Fruit fly (Drosophila melanogaster) whole organism, prepupa: ENCODE data around the gene CG34426.

Experiments used
- Blimp-1 ChIP-seq: fragments of 200-800 bp; sonication (Bioruptor generic); optimal IDR thresholded peaks from 3 replicates; lab custom pipeline; 2017; ENCODE audit warnings: missing biosample characterization, missing genetic modification characterization, mild to moderate bottlenecking, moderate library complexity, missing genetic modification reagents
- CG10631 ChIP-seq: fragments of 200-800 bp; sonication (Bioruptor generic); optimal IDR thresholded peaks from 2 replicates; lab custom pipeline; 2016; ENCODE audit warnings: missing biosample characterization, missing genetic modification characterization
- CG10669 ChIP-seq: fragments of 200-800 bp; sonication (Bioruptor generic); optimal IDR thresholded peaks from 3 replicates; lab custom pipeline; 2018; ENCODE audit warnings: missing biosample characterization, mild to moderate bottlenecking, missing genetic modification characterization, moderate library complexity
- CG15336 ChIP-seq: fragments of 200-800 bp; sonication (Bioruptor generic); IDR thresholded peaks from 2 replicates; pipeline ENCODE4 v1.3.6; 2022; ENCODE audit warnings: missing biosample characterization, missing genetic modification characterization
- CG16779 ChIP-seq: fragments of 200-800 bp; sonication (Bioruptor generic); optimal IDR thresholded peaks from 3 replicates; lab custom pipeline; 2017; ENCODE audit warnings: missing biosample characterization, mild to moderate bottlenecking, missing genetic modification characterization
- CG4318 ChIP-seq: fragments of 200-800 bp; sonication (Bioruptor generic); optimal IDR thresholded peaks from 3 replicates; lab custom pipeline; 2017; ENCODE audit warnings: missing biosample characterization, mild to moderate bottlenecking, missing genetic modification characterization
- CG6792 ChIP-seq: fragments of 200-800 bp; sonication (Bioruptor generic); optimal IDR thresholded peaks from 3 replicates; lab custom pipeline; 2016; ENCODE audit warnings: missing biosample characterization, missing genetic modification characterization
- CG6854 ChIP-seq: fragments of 200-800 bp; sonication (Bioruptor generic); optimal IDR thresholded peaks from 2 replicates; lab custom pipeline; 2017; ENCODE audit warnings: missing biosample characterization, mild to moderate bottlenecking, missing genetic modification characterization
- Eip78C ChIP-seq: fragments of 200-800 bp; sonication (Bioruptor generic); peaks from one replicate; lab custom pipeline; 2016; ENCODE audit warnings: missing biosample characterization, missing genetic modification characterization
- Eip93F ChIP-seq: fragments of 200-800 bp; sonication (Bioruptor generic); optimal IDR thresholded peaks from 2 replicates; lab custom pipeline; 2016; ENCODE audit warnings: missing biosample characterization, mild to moderate bottlenecking, missing genetic modification characterization
- Hr39 ChIP-seq: fragments of 200-800 bp; sonication (Bioruptor generic); optimal IDR thresholded peaks from 2 replicates; lab custom pipeline; 2016; ENCODE audit warnings: missing biosample characterization, missing genetic modification characterization
- Hr4 ChIP-seq: fragments of 200-800 bp; sonication (Bioruptor generic); optimal IDR thresholded peaks from 3 replicates; lab custom pipeline; 2016; ENCODE audit warnings: missing biosample characterization, missing genetic modification characterization
- OdsH ChIP-seq: fragments of 200-800 bp; sonication (Bioruptor generic); optimal IDR thresholded peaks from 3 replicates; lab custom pipeline; 2016; ENCODE audit warnings: missing biosample characterization, missing genetic modification characterization
- Smox ChIP-seq: fragments of 200-800 bp; sonication (Bioruptor generic); optimal IDR thresholded peaks from 3 replicates; lab custom pipeline; 2016; ENCODE audit warnings: missing biosample characterization, missing genetic modification characterization
- Sox102F ChIP-seq: fragments of 200-800 bp; sonication (Bioruptor generic); optimal IDR thresholded peaks from 2 replicates; lab custom pipeline; 2016; ENCODE audit warnings: missing biosample characterization, mild to moderate bottlenecking, missing genetic modification characterization
- Sox14 ChIP-seq: fragments of 200-800 bp; sonication (Bioruptor generic); optimal IDR thresholded peaks from 3 replicates; lab custom pipeline; 2016; ENCODE audit warnings: missing biosample characterization, missing genetic modification characterization
- achi ChIP-seq: fragments of 200-800 bp; sonication (Bioruptor generic); optimal IDR thresholded peaks from 3 replicates; lab custom pipeline; 2016; ENCODE audit warnings: missing biosample characterization, missing genetic modification characterization
- cyc ChIP-seq: fragments of 200-800 bp; sonication (Bioruptor generic); optimal IDR thresholded peaks from 3 replicates; lab custom pipeline; 2016; ENCODE audit warnings: missing biosample characterization, missing genetic modification characterization
- dac ChIP-seq: fragments of 200-800 bp; sonication (Bioruptor generic); optimal IDR thresholded peaks from 2 replicates; lab custom pipeline; 2017; ENCODE audit warnings: missing biosample characterization, mild to moderate bottlenecking, missing genetic modification characterization
- eg ChIP-seq: fragments of 200-800 bp; sonication (Bioruptor generic); IDR thresholded peaks from 3 replicates; pipeline ENCODE4 v1.3.6; 2022; ENCODE audit warnings: missing biosample characterization, missing genetic modification characterization
- esn ChIP-seq: fragments of 200-800 bp; sonication (Bioruptor generic); optimal IDR thresholded peaks from 2 replicates; lab custom pipeline; 2016; ENCODE audit warnings: missing biosample characterization, mild to moderate bottlenecking, missing genetic modification characterization, moderate library complexity
- fd59A ChIP-seq: fragments of 200-800 bp; sonication (Bioruptor generic); optimal IDR thresholded peaks from 2 replicates; lab custom pipeline; 2017; ENCODE audit warnings: missing biosample characterization, mild to moderate bottlenecking, missing genetic modification characterization, missing genetic modification reagents
- fkh ChIP-seq: fragments of 200-800 bp; sonication (Bioruptor generic); optimal IDR thresholded peaks from 3 replicates; lab custom pipeline; 2017; ENCODE audit warnings: missing biosample characterization, mild to moderate bottlenecking, missing genetic modification characterization, moderate library complexity
- lz ChIP-seq: fragments of 200-800 bp; sonication (Bioruptor generic); optimal IDR thresholded peaks from 3 replicates; lab custom pipeline; 2016; ENCODE audit warnings: missing biosample characterization, missing genetic modification characterization
- net ChIP-seq: fragments of 200-800 bp; sonication (Bioruptor generic); optimal IDR thresholded peaks from 3 replicates; lab custom pipeline; 2016; ENCODE audit warnings: missing biosample characterization, missing genetic modification characterization
- ss ChIP-seq, 2 experiments: fragments of 200-800 bp; sonication (Bioruptor generic); optimal IDR thresholded peaks; 2 replicates in 1 of 2; 3 replicates in 1 of 2; lab custom pipeline; 2017 to 2018; ENCODE audit warnings: mild to moderate bottlenecking in 2 of 2, missing biosample characterization in 2 of 2, missing genetic modification characterization in 2 of 2, moderate library complexity in 1 of 2
- svp ChIP-seq: fragments of 200-800 bp; sonication (Bioruptor generic); peaks from one replicate; lab custom pipeline; 2016; ENCODE audit warnings: missing biosample characterization, missing genetic modification characterization
- topi ChIP-seq: fragments of 200-800 bp; sonication (Bioruptor generic); optimal IDR thresholded peaks from 3 replicates; lab custom pipeline; 2016; ENCODE audit warnings: missing biosample characterization, missing genetic modification characterization
- vri ChIP-seq: fragments of 200-800 bp; sonication (Bioruptor generic); optimal IDR thresholded peaks from 3 replicates; lab custom pipeline; 2016; ENCODE audit warnings: missing biosample characterization, mild to moderate bottlenecking, missing genetic modification characterization

CG34426 gene

dm6 chr3L:8827133-8827867 lies 25.0 kb downstream of the CG34426 start, which contains the start of gene dally (continued):
- TF ChIP-seq CG6854 (GFP tag; lab: Kevin White, UChicago) (peak; percentile 53), topi (GFP tag; lab: Kevin White, UChicago) (peak; percentile 30), achi (GFP tag; lab: Kevin White, UChicago) (no peak), Hr39 (no peak), Smox (GFP tag; lab: Kevin White, UChicago) (peak; percentile 20), net (GFP tag; lab: Kevin White, UChicago) (peak; percentile 64), CG6792 (no peak), CG16779 (peak; percentile 54), ss (GFP tag; optimal IDR thresholded peaks at IDR 0.05; lab: Kevin White, UChicago) (peak; percentile 60 to 67), Sox14 (peak; percentile 27), cyc (GFP tag; lab: Kevin White, UChicago) (no peak)

dm6 chr3L:8827868-8828159 lies 25.6 kb downstream of the CG34426 start:
- TF ChIP-seq CG4318 (GFP tag; lab: Kevin White, UChicago) = no peak
- peak in 1 of 2 experiments; percentile 21 for TF ChIP-seq ss (GFP tag; optimal IDR thresholded peaks at IDR 0.05; lab: Kevin White, UChicago)
- TF ChIP-seq, all 60 proteins: peak for 1

dm6 chr3L:8829572-8829971 lies 27.3 kb downstream of the CG34426 start:
- TF ChIP-seq Eip78C (GFP tag; lab: Kevin White, UChicago) (peak; percentile 21), vri (GFP tag; lab: Kevin White, UChicago) (no peak)
- TF ChIP-seq, all 60 proteins: peak for 1

dm6 chr3L:8830017-8830702 lies 27.9 kb downstream of the CG34426 start:
- TF ChIP-seq CG10669 (GFP tag; lab: Kevin White, UChicago) = no peak
- TF ChIP-seq Eip78C (GFP tag; lab: Kevin White, UChicago) = peak; percentile 69
- no peak for TF ChIP-seq OdsH (GFP tag; lab: Kevin White, UChicago)
- TF ChIP-seq fkh (GFP tag; lab: Kevin White, UChicago) = peak; percentile 57
- TF ChIP-seq, all 60 proteins: peak for 2

dm6 chr3L:8830954-8831353 lies 28.7 kb downstream of the CG34426 start:
- TF ChIP-seq fd59A (GFP tag; lab: Kevin White, UChicago) = no peak

dm6 chr3L:8832737-8833466 lies 30.6 kb downstream of the CG34426 start:
- TF ChIP-seq Eip78C (GFP tag; lab: Kevin White, UChicago) (peak; percentile 25), CG15336 (GFP tag; lab: Robert Waterston, UW) (no peak), Blimp-1 (GFP tag; lab: Kevin White, UChicago) (no peak), Smox (GFP tag; lab: Kevin White, UChicago) (no peak)

DNA sequence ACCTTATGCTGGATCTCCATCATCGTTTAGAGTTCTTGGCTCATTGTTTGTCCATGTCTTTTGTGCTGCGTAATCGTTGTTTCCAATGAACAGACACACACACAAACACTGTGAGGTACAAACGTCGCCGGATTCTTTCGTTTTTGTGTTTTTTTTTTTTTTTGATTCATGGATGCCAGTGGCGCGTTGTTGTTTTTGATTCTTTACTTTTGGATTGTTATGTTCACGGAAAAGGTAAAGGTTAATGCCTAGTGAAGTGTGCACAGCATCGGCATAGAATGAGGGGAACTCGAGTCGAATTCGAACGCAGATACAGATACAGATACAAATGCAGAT lies 31.2 kb downstream of the CG34426 start:
- TF ChIP-seq vri (GFP tag; lab: Kevin White, UChicago) = peak; percentile 20
- TF ChIP-seq Eip93F (GFP tag; lab: Kevin White, UChicago) = no peak

DNA sequence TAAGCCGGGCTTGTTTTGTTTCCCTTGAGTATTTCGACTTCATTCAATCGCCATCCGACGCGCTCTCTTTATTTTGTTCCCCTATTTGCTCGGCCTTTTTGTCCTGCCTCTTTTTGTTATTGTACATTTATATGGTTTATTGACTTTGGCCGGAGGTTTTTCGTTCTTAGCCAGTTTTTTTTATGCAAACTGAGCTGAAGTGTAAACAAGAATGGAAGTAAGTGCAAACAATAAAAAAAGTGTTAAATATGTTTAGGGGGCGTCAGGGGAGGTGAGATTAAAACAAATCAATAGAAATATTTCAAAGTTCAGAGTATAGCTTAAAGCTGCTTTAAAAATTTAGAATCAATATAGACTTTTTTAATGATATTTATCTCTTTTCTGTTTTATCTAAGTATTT lies 32.2 kb downstream of the CG34426 start:
- peak; percentile 11 for TF ChIP-seq esn (GFP tag; lab: Kevin White, UChicago)
- peak; percentile 6 for TF ChIP-seq lz (GFP tag; lab: Kevin White, UChicago)
- TF ChIP-seq eg (GFP tag; lab: Robert Waterston, UW) = 0 out of 3 replicates have a peak, but pooled peaks have one; percentile 11
- no peak for TF ChIP-seq Hr4 (GFP tag; lab: Kevin White, UChicago)
- peak; percentile 3 for TF ChIP-seq Sox102F (GFP tag; lab: Kevin White, UChicago)
- no peak for TF ChIP-seq svp (GFP tag; lab: Kevin White, UChicago)
- peak; percentile 69 for TF ChIP-seq Eip78C (GFP tag; lab: Kevin White, UChicago)
- no peak for TF ChIP-seq CG10631
- peak; percentile 14 for TF ChIP-seq vri (GFP tag; lab: Kevin White, UChicago)
- peak; percentile 87 for TF ChIP-seq fkh (GFP tag; lab: Kevin White, UChicago)
- peak; percentile 23 for TF ChIP-seq topi (GFP tag; lab: Kevin White, UChicago)
- no peak for TF ChIP-seq dac (GFP tag; lab: Kevin White, UChicago)
